Fruit fly (Drosophila melanogaster): Measurements from ENCODE around the gene RpS13.

- no peak for TF ChIP-seq HLH3B (GFP tag; IDR thresholded peaks at IDR 0.05)
- no peak for TF ChIP-seq Hr51 (GFP tag; optimal IDR thresholded peaks at IDR 0.05)
- no peak for TF ChIP-seq CG15601 (tag; optimal IDR thresholded peaks at IDR 0.05)
- no peak for TF ChIP-seq crp (GFP tag; optimal IDR thresholded peaks at IDR 0.05)
- TF ChIP-seq insv (GFP tag; optimal IDR thresholded peaks at IDR 0.05): no peak
- TF ChIP-seq CG11504 (tag; optimal IDR thresholded peaks at IDR 0.05): no peak
- TF ChIP-seq CG11560 (tag; IDR thresholded peaks at IDR 0.05): no peak
- TF ChIP-seq Tbp (GFP tag; optimal IDR thresholded peaks at IDR 0.05): no peak
These were observed 39.3 kb downstream of the RpS13 start, which contains the start of gene CG7781 for dm6 chr2L:8325150-8325549.

Measured in whole organism, embryonic.